Fruit fly (Drosophila melanogaster) whole organism, embryonic: ENCODE measurements around the gene msb1l.
A peak's percentile ranks its signal among the peaks of the same experiment; 100 is the strongest.

Experiments used
- Antp ChIP-seq: fragments of 200-800 bp; sonication (Bioruptor generic); optimal IDR thresholded peaks from 3 replicates; lab custom pipeline; 2016; ENCODE audit warnings: missing biosample characterization, missing genetic modification characterization
- Blimp-1 ChIP-seq: fragments of 200-800 bp; sonication (Bioruptor generic); optimal IDR thresholded peaks from 3 replicates; lab custom pipeline; 2018; ENCODE audit warnings: missing biosample characterization, missing genetic modification characterization, mild to moderate bottlenecking, moderate library complexity, missing genetic modification reagents
- CG12659 ChIP-seq: fragments of 200-800 bp; sonication (Bioruptor generic); optimal IDR thresholded peaks from 3 replicates; lab custom pipeline; 2017; ENCODE audit warnings: mild to moderate bottlenecking, missing biosample characterization, missing genetic modification reagents, missing genetic modification characterization
- CG13424 ChIP-seq: fragments of 200-800 bp; sonication (Bioruptor generic); optimal IDR thresholded peaks from 2 replicates; lab custom pipeline; 2019; ENCODE audit warnings: missing biosample characterization, mild to moderate bottlenecking, missing genetic modification characterization, moderate library complexity
- CG14710 ChIP-seq: fragments of 200-800 bp; sonication (Bioruptor generic); optimal IDR thresholded peaks from 3 replicates; lab custom pipeline; 2019; ENCODE audit warnings: missing biosample characterization, mild to moderate bottlenecking, missing genetic modification characterization, moderate library complexity
- CG15696 ChIP-seq: fragments of 200-800 bp; sonication (Bioruptor generic); optimal IDR thresholded peaks from 2 replicates; lab custom pipeline; 2019; ENCODE audit warnings: missing biosample characterization, mild to moderate bottlenecking, missing genetic modification characterization, moderate library complexity
- CG17361 ChIP-seq: fragments of 200-800 bp; sonication (Bioruptor generic); IDR thresholded peaks from 3 replicates; pipeline ENCODE4 v1.3.6; 2022; ENCODE audit warnings: missing biosample characterization, missing genetic modification characterization
- CG18476 ChIP-seq: fragments of 200-800 bp; sonication (Bioruptor generic); optimal IDR thresholded peaks from 2 replicates; lab custom pipeline; 2016; ENCODE audit warnings: missing biosample characterization, mild to moderate bottlenecking, missing genetic modification characterization
- CG30431 ChIP-seq: fragments of 200-800 bp; sonication (Bioruptor generic); optimal IDR thresholded peaks from 2 replicates; lab custom pipeline; 2017; ENCODE audit warnings: missing biosample characterization, missing genetic modification characterization
- CG31224 ChIP-seq: fragments of 200-800 bp; sonication (Bioruptor generic); IDR thresholded peaks from 2 replicates; pipeline ENCODE4 v1.3.6; 2022; ENCODE audit warnings: missing biosample characterization, missing genetic modification characterization
- CG34376 ChIP-seq: fragments of 200-800 bp; sonication (Bioruptor generic); optimal IDR thresholded peaks from 2 replicates; lab custom pipeline; 2018; ENCODE audit warnings: missing biosample characterization, mild to moderate bottlenecking, missing genetic modification characterization
- CG34422 ChIP-seq: fragments of 200-800 bp; sonication (Bioruptor generic); IDR thresholded peaks from 3 replicates; pipeline ENCODE4 v1.3.6; 2022; ENCODE audit warnings: missing biosample characterization, missing genetic modification characterization
- CG6813 ChIP-seq: fragments of 200-800 bp; sonication (Bioruptor generic); optimal IDR thresholded peaks from 2 replicates; lab custom pipeline; 2017; ENCODE audit warnings: missing biosample characterization, missing genetic modification characterization, mild to moderate bottlenecking, moderate library complexity, missing genetic modification reagents
- CG7271 ChIP-seq: fragments of 200-800 bp; sonication (Bioruptor generic); optimal IDR thresholded peaks from 2 replicates; lab custom pipeline; 2018; ENCODE audit warnings: missing biosample characterization, mild to moderate bottlenecking, missing genetic modification characterization, moderate library complexity
- CG8388 ChIP-seq: fragments of 200-800 bp; sonication (Bioruptor generic); optimal IDR thresholded peaks from 2 replicates; lab custom pipeline; 2019; ENCODE audit warnings: missing biosample characterization, mild to moderate bottlenecking, missing genetic modification characterization, moderate library complexity
- CG9817 ChIP-seq: fragments of 200-800 bp; sonication (Bioruptor generic); optimal IDR thresholded peaks from 2 replicates; lab custom pipeline; 2018; ENCODE audit warnings: missing biosample characterization, mild to moderate bottlenecking, missing genetic modification characterization, moderate library complexity
- D19A ChIP-seq: fragments of 200-800 bp; optimal IDR thresholded peaks from 3 replicates; lab custom pipeline; 2019; ENCODE audit warnings: missing biosample characterization, mild to moderate bottlenecking, missing genetic modification characterization, moderate library complexity
- Hey ChIP-seq: fragments of 200-800 bp; sonication (Bioruptor generic); optimal IDR thresholded peaks from 3 replicates; lab custom pipeline; 2018; ENCODE audit warnings: missing biosample characterization, mild to moderate bottlenecking, missing genetic modification characterization
- HmgZ ChIP-seq: fragments of 200-800 bp; sonication (Bioruptor generic); optimal IDR thresholded peaks from 2 replicates; lab custom pipeline; 2018; ENCODE audit warnings: missing biosample characterization, mild to moderate bottlenecking, missing genetic modification characterization
- Med ChIP-seq: fragments of 200-800 bp; sonication (Bioruptor generic); peaks from one replicate; lab custom pipeline; 2016; ENCODE audit warnings: missing biosample characterization, missing genetic modification characterization, mild to moderate bottlenecking, inconsistent platforms, moderate library complexity
- Pdp1 ChIP-seq, 2 experiments: fragments of 200-800 bp; sonication (Bioruptor generic); optimal IDR thresholded peaks; 3 replicates each; lab custom pipeline; 2016; ENCODE audit warnings: missing biosample characterization in 2 of 2, missing genetic modification characterization in 2 of 2, mild to moderate bottlenecking in 1 of 2, moderate library complexity in 1 of 2
- ap ChIP-seq: fragments of 200-800 bp; sonication (Bioruptor generic); IDR thresholded peaks from 2 replicates; pipeline ENCODE4 v1.3.6; 2022; ENCODE audit warnings: missing biosample characterization, missing genetic modification characterization
- ci ChIP-seq: fragments of 200-800 bp; sonication (Bioruptor generic); IDR thresholded peaks from 3 replicates; pipeline ENCODE4 v1.3.6; 2022; ENCODE audit warnings: missing biosample characterization, missing genetic modification characterization
- cwo ChIP-seq: fragments of 200-800 bp; sonication (Bioruptor generic); optimal IDR thresholded peaks from 3 replicates; lab custom pipeline; 2017; ENCODE audit warnings: missing biosample characterization, missing genetic modification characterization, mild to moderate bottlenecking, moderate library complexity, missing genetic modification reagents
- dimm ChIP-seq: fragments of 200-800 bp; sonication (Bioruptor generic); IDR thresholded peaks from 2 replicates; pipeline ENCODE4 v1.3.6; 2022; ENCODE audit warnings: missing biosample characterization, missing genetic modification characterization
- dmrt11E ChIP-seq: fragments of 200-800 bp; sonication (Bioruptor generic); optimal IDR thresholded peaks from 3 replicates; lab custom pipeline; 2018; ENCODE audit warnings: missing biosample characterization, mild to moderate bottlenecking, missing genetic modification characterization, moderate library complexity
- exex ChIP-seq: fragments of 200-800 bp; sonication (Bioruptor generic); optimal IDR thresholded peaks from 4 replicates; lab custom pipeline; 2018; ENCODE audit warnings: missing biosample characterization, mild to moderate bottlenecking, missing genetic modification characterization, moderate library complexity
- fd64A ChIP-seq: fragments of 200-800 bp; sonication (Bioruptor generic); optimal IDR thresholded peaks from 3 replicates; lab custom pipeline; 2018; ENCODE audit warnings: missing biosample characterization, mild to moderate bottlenecking, missing genetic modification characterization
- grn ChIP-seq: fragments of 200-800 bp; sonication (Bioruptor generic); optimal IDR thresholded peaks from 3 replicates; lab custom pipeline; 2017; ENCODE audit warnings: missing biosample characterization, missing genetic modification characterization
- kay ChIP-seq: fragments of 200-800 bp; sonication (Bioruptor generic); optimal IDR thresholded peaks from 2 replicates; lab custom pipeline; 2016; ENCODE audit warnings: missing biosample characterization, missing genetic modification characterization
- nerfin-1 ChIP-seq: fragments of 200-800 bp; sonication (Bioruptor generic); optimal IDR thresholded peaks from 3 replicates; lab custom pipeline; 2019; ENCODE audit warnings: missing biosample characterization, mild to moderate bottlenecking, missing genetic modification characterization, moderate library complexity
- nom ChIP-seq: fragments of 200-800 bp; sonication (Bioruptor generic); optimal IDR thresholded peaks from 2 replicates; lab custom pipeline; 2017; ENCODE audit warnings: missing biosample characterization, missing genetic modification characterization, mild to moderate bottlenecking, moderate library complexity, missing genetic modification reagents
- org-1 ChIP-seq: fragments of 200-800 bp; sonication (Bioruptor generic); optimal IDR thresholded peaks from 2 replicates; lab custom pipeline; 2017; ENCODE audit warnings: missing biosample characterization, missing genetic modification characterization
- otp ChIP-seq: fragments of 200-800 bp; sonication (Bioruptor generic); IDR thresholded peaks from 3 replicates; pipeline ENCODE4, ENCODE4 v1.3.6; 2022; ENCODE audit warnings: missing biosample characterization, missing genetic modification characterization
- pan ChIP-seq, 4 experiments: fragments of >200 bp in 3 of 4; fragments of 200-800 bp in 1 of 4; sonication (Bioruptor generic) in 1 of 4; optimal IDR thresholded peaks in 3 of 4; IDR thresholded peaks in 1 of 4; 2 replicates each; pipeline versions ENCODE4 v1.3.6 to Lab custom; 2017 to 2022; ENCODE audit warnings: missing biosample characterization in 2 of 4, missing genetic modification characterization in 2 of 4, mixed read lengths in 1 of 4
- prd ChIP-seq, 3 experiments: fragments of >200 bp in 2 of 3; fragments of 200-800 bp in 1 of 3; sonication (Bioruptor generic) in 1 of 3; optimal IDR thresholded peaks in 2 of 3; IDR thresholded peaks in 1 of 3; 2 replicates in 2 of 3; 3 replicates in 1 of 3; pipeline versions ENCODE4 v1.3.6 to Lab custom; 2017 to 2022; ENCODE audit warnings: missing biosample characterization in 1 of 3, missing genetic modification characterization in 1 of 3
- salm ChIP-seq: fragments of 200-800 bp; sonication (Bioruptor generic); optimal IDR thresholded peaks from 2 replicates; lab custom pipeline; 2018; ENCODE audit warnings: missing biosample characterization, mild to moderate bottlenecking, missing genetic modification characterization
- sd ChIP-seq: fragments of 200-800 bp; sonication (Bioruptor generic); optimal IDR thresholded peaks from 3 replicates; lab custom pipeline; 2018; ENCODE audit warnings: missing biosample characterization, mild to moderate bottlenecking, missing genetic modification characterization, moderate library complexity
- sens ChIP-seq: fragments of 200-800 bp; sonication (Bioruptor generic); peaks from one replicate; lab custom pipeline; 2016; ENCODE audit warnings: missing biosample characterization, missing genetic modification characterization
- sim ChIP-seq: fragments of 200-800 bp; sonication (Bioruptor generic); IDR thresholded peaks from 2 replicates; pipeline ENCODE4 v1.3.6; 2022; ENCODE audit warnings: missing biosample characterization, missing genetic modification characterization
- ssp ChIP-seq: fragments of 200-800 bp; sonication (Bioruptor generic); IDR thresholded peaks from 2 replicates; pipeline ENCODE4 v1.3.6; 2022; ENCODE audit warnings: missing biosample characterization, missing genetic modification characterization
- sug ChIP-seq: fragments of 200-800 bp; optimal IDR thresholded peaks from 2 replicates; lab custom pipeline; 2019; ENCODE audit warnings: missing biosample characterization, mild to moderate bottlenecking, missing genetic modification characterization, moderate library complexity
- tio ChIP-seq: fragments of 200-800 bp; sonication (Bioruptor generic); optimal IDR thresholded peaks from 2 replicates; lab custom pipeline; 2017; ENCODE audit warnings: missing biosample characterization, missing genetic modification characterization, inconsistent platforms
- vvl ChIP-seq: fragments of 200-800 bp; sonication (Bioruptor generic); IDR thresholded peaks from 2 replicates; pipeline ENCODE4 v1.3.6; 2022; ENCODE audit warnings: missing biosample characterization, missing genetic modification characterization
- zen2 ChIP-seq: fragments of 200-800 bp; sonication (Bioruptor generic); IDR thresholded peaks from 3 replicates; pipeline ENCODE4 v1.3.6; 2022; ENCODE audit warnings: missing biosample characterization, missing genetic modification characterization; ENCODE audit not compliant: partially characterized antibody

Gene msb1l

DNA sequence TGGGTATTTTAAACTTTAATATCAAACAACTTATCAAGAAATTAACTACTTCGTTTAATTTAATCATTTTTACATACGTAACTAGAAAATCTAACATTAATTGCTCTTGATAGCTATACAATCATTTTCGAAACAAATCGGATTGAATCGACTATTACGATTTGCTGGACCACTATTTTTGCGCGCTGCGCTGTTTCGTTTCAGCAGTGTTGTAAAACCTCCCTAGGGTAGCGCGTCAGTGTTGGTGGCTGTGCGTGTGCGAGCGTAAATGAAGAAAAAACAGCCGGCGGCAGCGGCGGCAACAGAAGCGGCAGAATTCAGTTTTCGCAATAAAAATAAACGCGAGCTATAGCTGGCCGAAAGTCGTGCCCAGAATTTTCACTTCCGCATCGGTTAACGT, 44.3 kb upstream of the msb1l start, which contains the start of gene CG33116 (continued):
- peak; percentile 81 for TF ChIP-seq CG12659 (GFP tag; lab: Kevin White, UChicago)
- TF ChIP-seq HmgZ (tag; lab: Kevin White, UChicago) = peak; percentile 89
- peak; percentile 75 for TF ChIP-seq org-1 (GFP tag; lab: Kevin White, UChicago)
- peak; percentile 72 for TF ChIP-seq CG6813 (GFP tag; lab: Kevin White, UChicago)
- TF ChIP-seq CG31224 (GFP tag; lab: Robert Waterston, UW) = 0 out of 2 replicates have a peak, but pooled peaks have one; percentile 26
- TF ChIP-seq CG34422 (GFP tag; lab: Robert Waterston, UW) = peak; percentile 95; the same call in 2 of the 3 replicates
- peak; percentile 36 for TF ChIP-seq kay (GFP tag; lab: Kevin White, UChicago)
- no peak for TF ChIP-seq zen2 (GFP tag; lab: Robert Waterston, UW)
- peak; percentile 67 for TF ChIP-seq salm
- peak; percentile 78 for TF ChIP-seq CG18476 (GFP tag; lab: Kevin White, UChicago)
- peak; percentile 81 for TF ChIP-seq dmrt11E (tag; lab: Kevin White, UChicago)
- TF ChIP-seq ap (GFP tag; lab: Robert Waterston, UW) = 0 out of 2 replicates have a peak, but pooled peaks have one; percentile 22
- peak; percentile 34 for TF ChIP-seq fd64A (GFP tag; lab: Kevin White, UChicago)

DNA sequence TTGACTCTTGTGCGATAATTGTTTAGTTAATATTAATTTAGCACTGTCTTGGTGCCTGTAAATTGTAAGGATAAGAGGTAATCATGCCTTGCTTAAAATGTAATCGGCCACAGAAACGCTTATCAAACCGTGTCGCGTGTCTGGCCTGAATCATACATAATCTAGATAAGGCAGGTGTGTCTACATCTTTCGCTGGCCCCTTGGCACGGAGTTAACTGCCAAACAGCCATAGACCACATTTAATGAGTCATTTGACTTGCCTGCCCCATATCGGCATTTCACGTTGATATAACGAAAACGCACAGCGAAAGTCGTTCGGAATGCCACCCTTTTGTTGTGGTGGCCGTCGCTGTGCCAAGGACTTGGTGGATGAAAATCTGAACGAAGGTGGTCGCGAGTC, 42.3 kb upstream of the msb1l start, which contains the start of gene CG31697:
TSS of gene CG31697 (plus strand) at position 215 of the 400 bp plus-strand sequence.
- peak; percentile 75 for TF ChIP-seq cwo (GFP tag; lab: Kevin White, UChicago)
- no peak for TF ChIP-seq prd (optimal IDR thresholded peaks at IDR 0.05; lab: Kevin White, UChicago)
- TF ChIP-seq prd (GFP tag; IDR thresholded peaks at IDR 0.05; lab: Robert Waterston, UW) = no peak
- TF ChIP-seq Hey = peak; percentile 68
- no peak for TF ChIP-seq dimm (GFP tag; lab: Robert Waterston, UW)
- TF ChIP-seq grn (GFP tag; lab: Kevin White, UChicago) = peak; percentile 21
- peak; percentile 56 for TF ChIP-seq sens (GFP tag; lab: Kevin White, UChicago)
- no peak for TF ChIP-seq Antp (GFP tag; lab: Kevin White, UChicago)
- TF ChIP-seq exex = peak; percentile 78
- no peak for TF ChIP-seq CG8388 (GFP tag; lab: Kevin White, UChicago)
- no peak for TF ChIP-seq CG7271
- TF ChIP-seq Med = peak; percentile 43
- TF ChIP-seq CG34376 (GFP tag; lab: Kevin White, UChicago) = peak; percentile 35
- TF ChIP-seq sug (tag; lab: Kevin White, UChicago) = peak; percentile 58
- TF ChIP-seq nerfin-1 (tag; lab: Kevin White, UChicago) = peak; percentile 76
- TF ChIP-seq sd (tag; lab: Kevin White, UChicago) = peak; percentile 69
- TF ChIP-seq Pdp1 (GFP tag; optimal IDR thresholded peaks at IDR 0.05; lab: Kevin White, UChicago) = peak in 1 of 2 experiments; percentile 8
- TF ChIP-seq, all 482 proteins: peak for 11

DNA sequence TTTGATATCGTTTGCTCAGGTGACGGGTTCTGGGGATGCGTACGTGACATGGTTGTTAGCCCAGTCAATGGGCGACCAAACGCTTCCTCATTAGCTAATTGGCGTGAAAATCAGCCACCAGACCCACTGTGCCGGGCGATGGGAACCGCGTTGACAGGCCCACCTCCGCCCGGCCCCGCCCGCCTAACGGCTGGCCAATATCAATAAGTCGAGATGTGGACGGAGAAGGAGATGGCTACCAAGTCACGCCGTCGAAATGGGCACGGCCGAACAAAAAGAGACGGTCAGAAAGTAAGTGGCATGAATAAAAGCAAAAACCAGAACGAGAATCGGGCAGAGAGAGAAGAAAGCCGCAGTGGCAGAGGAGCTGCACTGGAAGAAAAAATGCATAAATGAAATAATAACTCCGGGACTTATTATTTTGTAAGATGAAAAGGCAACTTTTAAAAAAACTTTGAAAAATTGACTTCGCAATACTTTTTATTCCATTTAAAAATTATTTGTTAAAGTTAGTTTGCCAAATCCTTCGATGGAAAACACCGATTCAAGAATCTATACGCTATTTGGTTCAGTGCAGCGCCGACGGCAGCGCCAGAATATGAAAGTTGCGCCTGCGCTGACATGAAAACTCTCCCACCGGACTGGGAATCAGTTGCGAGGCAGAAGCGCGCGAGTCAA, 39.6 kb upstream of the msb1l start, which contains the start of gene CG13082:
TSS of gene CG13082 (plus strand) at position 647 of the 678 bp plus-strand sequence.
- TF ChIP-seq CG13424 (tag; lab: Kevin White, UChicago) = peak; percentile 64
- peak; percentile 13 for TF ChIP-seq CG9817 (tag; lab: Kevin White, UChicago)
- TF ChIP-seq otp (GFP tag; lab: Robert Waterston, UW) = 0 out of 3 replicates have a peak, but pooled peaks have one; percentile 5
- TF ChIP-seq sim = peak; percentile 4; the same call in 1 of the 2 replicates
- peak; percentile 53 for TF ChIP-seq nom
- TF ChIP-seq D19A (tag; lab: Kevin White, UChicago) = peak; percentile 62
- peak; percentile 27 for TF ChIP-seq CG30431 (GFP tag; lab: Kevin White, UChicago)
- TF ChIP-seq ssp (GFP tag; lab: Robert Waterston, UW) = 0 out of 2 replicates have a peak, but pooled peaks have one; percentile 26
- TF ChIP-seq CG15696 (tag; lab: Kevin White, UChicago) = peak; percentile 23
- peak; percentile 87 for TF ChIP-seq Blimp-1 (GFP tag; lab: Kevin White, UChicago)
- no peak for TF ChIP-seq pan (optimal IDR thresholded peaks at IDR 0.05; lab: Kevin White, UChicago)
- TF ChIP-seq pan (GFP tag; optimal IDR thresholded peaks at IDR 0.05 in 1 of 2, IDR thresholded peaks at IDR 0.05 in 1 of 2) = no peak
- peak; percentile 79 for TF ChIP-seq CG14710 (tag; lab: Kevin White, UChicago)
- TF ChIP-seq vvl (GFP tag; lab: Robert Waterston, UW) = peak; percentile 36; the same call in 1 of the 2 replicates
- peak; percentile 19 for TF ChIP-seq tio
- peak; percentile 77 for TF ChIP-seq CG17361
- TF ChIP-seq ci (GFP tag; lab: Robert Waterston, UW) = peak; percentile 54; the same call in 2 of the 3 replicates
